Worm (Caenorhabditis elegans): Measurements from ENCODE around the gene ckc-1.

ckc-1 gene

DNA sequence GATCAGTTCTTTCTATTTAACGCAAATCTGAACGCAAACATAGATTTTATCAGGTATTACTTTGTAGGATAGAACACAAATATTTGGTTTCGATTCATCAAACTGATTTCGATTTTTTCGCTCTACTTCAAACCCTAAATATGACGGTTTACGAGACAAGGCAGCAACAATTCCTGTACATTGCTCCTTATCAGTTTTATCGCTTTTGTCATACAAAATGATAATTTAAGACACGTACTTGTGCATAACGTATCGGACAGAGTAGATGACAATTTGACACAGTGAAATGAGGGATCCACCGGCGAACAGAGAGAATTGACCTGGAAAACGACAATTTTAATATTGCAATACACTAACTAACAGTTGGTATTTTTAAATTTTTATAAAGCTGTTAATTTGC is 37.3 kb downstream of the ckc-1 start:
- TF ChIP-seq tra-1 (GFP tag; IDR thresholded peaks at IDR 0.05) (peak; percentile 20; the same call in 1 of the 2 replicates), dmd-6 (GFP tag; IDR thresholded peaks at IDR 0.05) (peak; percentile 83), pqm-1 (tag; optimal IDR thresholded peaks at IDR 0.05) (peak; percentile 95), daf-16 (GFP tag; optimal IDR thresholded peaks at IDR 0.05) (no peak), daf-16 (tag; optimal IDR thresholded peaks at IDR 0.05) (peak; percentile 61), php-3 (GFP tag; IDR thresholded peaks at IDR 0.05) (peak; percentile 72; the same call in 1 of the 2 replicates), nhr-28 (tag; optimal IDR thresholded peaks at IDR 0.05) (peak; percentile 89), hlh-11 (tag; optimal IDR thresholded peaks at IDR 0.05) (peak; percentile 56), dpl-1 (GFP tag; optimal IDR thresholded peaks at IDR 0.05) (no peak), unc-62 (GFP tag; optimal IDR thresholded peaks at IDR 0.05 in 1 of 2) (no peak), unc-62 (tag; optimal IDR thresholded peaks at IDR 0.05) (no peak), ceh-82 (tag; optimal IDR thresholded peaks at IDR 0.05) (no peak), lin-39 (tag; optimal IDR thresholded peaks at IDR 0.05) (no peak), lin-1 (GFP tag; IDR thresholded peaks at IDR 0.05) (0 out of 2 replicates have a peak, but pooled peaks have one; percentile 11), arid-1 (GFP tag; conservative IDR thresholded peaks at IDR 0.05) (no peak), nhr-77 (tag; optimal IDR thresholded peaks at IDR 0.05) (peak; percentile 24)

DNA sequence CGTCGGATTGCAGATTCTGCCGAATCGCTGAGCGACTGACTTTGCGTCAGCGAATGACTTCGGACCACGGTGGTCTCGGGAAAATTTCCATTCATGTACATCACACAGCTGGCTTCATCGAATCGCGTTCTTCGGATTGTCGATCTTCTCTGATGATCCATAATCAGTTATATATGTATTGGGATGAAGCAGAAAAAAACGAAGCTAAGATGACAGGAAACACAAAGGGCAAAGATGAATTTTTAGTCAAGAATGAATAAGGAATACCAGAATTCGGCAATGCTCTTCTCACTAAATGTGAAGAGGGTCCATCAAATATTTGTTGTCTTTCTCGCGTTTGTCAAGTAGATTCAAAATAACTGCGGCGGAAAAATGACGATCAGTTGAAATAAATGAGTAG is 40.8 kb downstream of the ckc-1 start, which contains the start of gene del-9:
Gene del-9, minus strand, starts transcription at position 101 of the 400 bp plus-strand sequence.
- no peak for TF ChIP-seq mxl-2 (GFP tag; conservative IDR thresholded peaks at IDR 0.05)
- no peak for TF ChIP-seq ceh-28 (tag; optimal IDR thresholded peaks at IDR 0.05)
- TF ChIP-seq daf-19 (GFP tag; conservative IDR thresholded peaks at IDR 0.05), result no peak
- no peak for TF ChIP-seq rbr-2 (tag; optimal IDR thresholded peaks at IDR 0.05)
- no peak for TF ChIP-seq Y48G9A.11 (GFP tag; IDR thresholded peaks at IDR 0.05)
- TF ChIP-seq lim-7 (GFP tag; IDR thresholded peaks at IDR 0.05), result no peak
- TF ChIP-seq unc-130 (GFP tag; optimal IDR thresholded peaks at IDR 0.05), result no peak
- TF ChIP-seq unc-62 (GFP tag; optimal IDR thresholded peaks at IDR 0.05 in 1 of 2), result no peak
- TF ChIP-seq unc-62 (tag; optimal IDR thresholded peaks at IDR 0.05), result no peak
- no peak for TF ChIP-seq lin-29 (GFP tag; IDR thresholded peaks at IDR 0.05)
- no peak for TF ChIP-seq R02D3.7 (tag; optimal IDR thresholded peaks at IDR 0.05)
- TF ChIP-seq ztf-11 (tag; optimal IDR thresholded peaks at IDR 0.05), result no peak
- no peak for TF ChIP-seq sdz-12 (GFP tag; optimal IDR thresholded peaks at IDR 0.05)
- no peak for TF ChIP-seq ama-1 (optimal IDR thresholded peaks at IDR 0.05)
- no peak for TF ChIP-seq vab-7 (GFP tag; IDR thresholded peaks at IDR 0.05)

DNA sequence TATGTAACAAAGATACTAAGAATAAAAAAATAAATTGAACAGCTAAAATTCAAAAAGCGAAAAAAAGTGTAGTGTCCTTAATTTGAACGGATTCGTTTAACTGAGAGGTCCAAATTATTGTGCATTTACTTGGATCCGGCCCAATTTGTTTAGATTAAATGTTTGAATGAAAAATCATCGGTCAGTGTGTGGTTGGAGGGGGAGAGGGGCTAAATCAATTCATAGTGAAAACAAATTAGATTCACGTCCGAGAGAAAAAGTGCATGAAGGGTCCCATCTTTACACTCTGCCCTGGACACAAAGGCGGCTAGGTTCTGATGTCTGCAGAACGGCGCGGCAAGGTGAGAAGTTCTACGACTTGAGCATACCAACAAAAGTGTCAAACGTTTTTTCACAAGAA is 42.4 kb downstream of the ckc-1 start:
- TF ChIP-seq zfp-2 (tag; optimal IDR thresholded peaks at IDR 0.05) (no peak), T26A8.4 (GFP tag; IDR thresholded peaks at IDR 0.05) (no peak), snpc-1.2 (GFP tag; IDR thresholded peaks at IDR 0.05) (no peak), cey-2 (tag; optimal IDR thresholded peaks at IDR 0.05; ENCODE audit: borderline replicate concordance, insufficient read depth) (no peak), egl-43 (GFP tag; IDR thresholded peaks at IDR 0.05) (no peak), lin-29 (GFP tag; IDR thresholded peaks at IDR 0.05) (no peak), ZK337.2 (GFP tag; IDR thresholded peaks at IDR 0.05) (no peak), egl-27 (tag; optimal IDR thresholded peaks at IDR 0.05) (no peak), ceh-82 (tag; optimal IDR thresholded peaks at IDR 0.05) (no peak), dmd-6 (GFP tag; IDR thresholded peaks at IDR 0.05) (no peak), F37D6.2 (tag; optimal IDR thresholded peaks at IDR 0.05) (no peak), tra-1 (GFP tag; IDR thresholded peaks at IDR 0.05) (no peak), lin-39 (tag; optimal IDR thresholded peaks at IDR 0.05) (no peak), F44E2.7 (GFP tag; IDR thresholded peaks at IDR 0.05) (no peak)

DNA sequence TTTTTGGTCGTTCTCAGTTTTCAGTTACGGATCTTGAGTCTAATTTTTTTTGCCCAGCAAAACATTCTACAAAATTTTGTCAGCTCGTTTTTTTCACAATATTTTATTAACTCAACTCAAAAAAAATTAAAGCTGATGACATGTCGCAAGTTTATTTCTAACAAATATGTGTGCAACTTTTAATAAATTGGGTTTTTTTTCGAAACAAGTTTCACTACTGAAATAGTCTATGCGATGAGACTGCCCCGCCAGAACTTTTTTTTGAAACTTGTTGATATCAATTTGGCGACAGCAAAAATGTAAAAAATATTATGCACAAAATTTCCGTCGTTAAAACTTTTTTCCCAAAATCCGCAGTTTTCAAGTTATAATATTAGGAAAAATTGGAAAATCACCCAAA is 46.8 kb downstream of the ckc-1 start, which contains the start of gene C18B2.2:
Gene C18B2.2, plus strand, starts transcription at position 301 of the 400 bp plus-strand sequence.
- peak; percentile 61 for TF ChIP-seq aha-1 (tag)
- no peak for TF ChIP-seq ces-1 (GFP tag; optimal IDR thresholded peaks at IDR 0.05)
